Fruit fly (Drosophila melanogaster) whole organism, wandering third instar larva: ENCODE results near the gene CG43137.

ENCODE experiments used
- Abd-B ChIP-seq: fragments of >200 bp; optimal IDR thresholded peaks from 2 replicates; lab custom pipeline; 2017; ENCODE audit warnings: missing biosample characterization, missing genetic modification characterization
- Mio ChIP-seq: sonication (Bioruptor generic); optimal IDR thresholded peaks from 2 replicates; lab custom pipeline; 2016; ENCODE audit warnings: missing biosample characterization, missing genetic modification characterization
- Rel ChIP-seq, 2 experiments: fragments of 200-800 bp; sonication (Bioruptor generic) in 1 of 2; optimal IDR thresholded peaks; 2 replicates in 1 of 2; 3 replicates in 1 of 2; lab custom pipeline; 2016 to 2019; ENCODE audit warnings: mild to moderate bottlenecking in 2 of 2, missing biosample characterization in 2 of 2, missing genetic modification characterization in 2 of 2, moderate library complexity in 1 of 2
- h ChIP-seq: fragments of 200-800 bp; sonication (Bioruptor generic); optimal IDR thresholded peaks from 3 replicates; lab custom pipeline; 2016; ENCODE audit warnings: missing biosample characterization, mild to moderate bottlenecking, missing genetic modification characterization
- psq ChIP-seq: fragments of 200-800 bp; sonication (Bioruptor generic); optimal IDR thresholded peaks from 3 replicates; lab custom pipeline; 2017; ENCODE audit warnings: missing biosample characterization, mild to moderate bottlenecking, missing genetic modification characterization, moderate library complexity

DNA sequence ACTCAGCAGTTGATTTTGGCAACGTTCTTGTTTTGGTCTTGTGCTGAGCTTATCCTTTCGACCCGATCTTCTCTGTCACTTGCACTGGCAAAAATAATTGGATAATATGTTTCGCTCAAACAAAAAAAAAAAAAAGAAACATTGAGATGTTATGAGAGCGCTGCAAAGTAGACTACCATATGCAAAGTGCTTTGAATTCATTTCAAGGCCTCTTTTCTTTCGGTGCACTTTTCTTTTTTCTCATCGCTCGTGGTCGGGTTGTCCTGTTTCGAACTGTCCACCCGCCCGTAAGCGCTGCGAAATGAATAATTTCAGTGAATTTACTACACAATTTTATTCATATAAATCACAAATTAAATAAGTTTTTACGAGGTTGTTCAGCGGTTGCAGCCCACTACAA, 45.0 kb downstream of the CG43137 start:
- TF ChIP-seq h, result peak; percentile 2
- no peak for TF ChIP-seq psq (GFP tag; lab: Kevin White, UChicago)
- TF ChIP-seq Mio (GFP tag; lab: Kevin White, UChicago), result no peak
- no peak for TF ChIP-seq Rel (GFP tag; optimal IDR thresholded peaks at IDR 0.05; lab: Kevin White, UChicago)
- TF ChIP-seq Rel (tag; optimal IDR thresholded peaks at IDR 0.05; lab: Kevin White, UChicago), result no peak
- no peak for TF ChIP-seq Abd-B
